Fruit fly (Drosophila melanogaster): ENCODE results near the gene CG34241.

Gene CG34241

DNA sequence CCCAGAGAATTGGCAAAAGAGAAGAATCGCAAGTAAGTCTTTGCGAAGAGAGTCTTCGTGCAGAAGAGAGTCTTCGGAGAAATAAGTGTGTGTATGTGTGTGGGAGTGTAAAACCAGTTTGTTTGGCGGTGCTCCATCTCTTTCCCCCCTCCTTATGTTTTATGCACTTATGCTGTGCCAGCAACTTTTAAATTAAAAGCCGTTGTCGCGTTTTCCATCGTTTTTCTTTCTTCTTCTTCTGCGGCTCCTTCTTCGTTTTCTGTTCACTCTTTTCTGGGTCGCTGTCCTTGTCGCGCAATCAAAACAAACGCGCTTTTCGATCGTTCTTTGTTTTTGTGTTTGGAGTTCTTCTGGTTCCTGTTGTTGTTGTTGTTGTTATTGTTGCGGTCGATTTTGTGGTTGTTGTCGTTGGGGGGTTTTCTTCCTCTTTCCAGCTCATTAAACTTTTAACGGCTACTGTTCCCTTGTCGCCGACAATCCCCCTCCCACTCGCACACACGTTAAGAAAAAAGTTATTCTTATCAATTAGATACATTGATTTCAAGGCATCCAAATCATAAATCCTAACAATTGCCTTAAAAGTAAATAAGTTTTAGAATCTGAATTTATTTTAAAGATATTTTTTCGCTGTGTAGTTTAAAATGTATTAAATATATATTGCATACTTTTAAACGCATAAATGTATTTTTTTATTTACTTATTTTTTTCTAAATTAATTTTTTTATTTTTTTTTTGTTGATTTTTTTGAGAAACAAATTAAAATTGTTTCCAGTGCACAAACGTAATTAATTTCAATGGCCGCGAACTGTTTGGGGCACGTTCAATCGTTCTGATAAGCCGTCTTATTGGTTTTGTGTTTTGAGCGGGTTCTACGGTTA, 16.5 kb upstream of the CG34241 start (continued):
- TF ChIP-seq CG7372 (GFP tag; IDR thresholded peaks at IDR 0.05) (peak; percentile 49; the same call in 1 of the 2 replicates), B-H1 (GFP tag; IDR thresholded peaks at IDR 0.05) (0 out of 3 replicates have a peak, but pooled peaks have one; percentile 54), nerfin-2 (GFP tag; IDR thresholded peaks at IDR 0.05; ENCODE audit: partially characterized antibody) (no peak), crol (GFP tag; IDR thresholded peaks at IDR 0.05) (no peak), lilli (GFP tag; optimal IDR thresholded peaks at IDR 0.05) (peak; percentile 36), CkIIα-i1 (GFP tag; IDR thresholded peaks at IDR 0.05) (no peak), jing (GFP tag; optimal IDR thresholded peaks at IDR 0.05) (peak; percentile 11), CoRest (tag; optimal IDR thresholded peaks at IDR 0.05) (peak; percentile 95), CG4617 (GFP tag; optimal IDR thresholded peaks at IDR 0.05; ENCODE audit: borderline replicate concordance) (no peak), Hr51 (GFP tag; optimal IDR thresholded peaks at IDR 0.05) (peak; percentile 30 to 91), CG32532 (GFP tag; IDR thresholded peaks at IDR 0.05) (peak; percentile 63), pho (GFP tag; optimal IDR thresholded peaks at IDR 0.05) (no peak), CG10321 (GFP tag; IDR thresholded peaks at IDR 0.05) (no peak), CG18476 (GFP tag; optimal IDR thresholded peaks at IDR 0.05) (peak; percentile 23), run (tag; optimal IDR thresholded peaks at IDR 0.05) (peak; percentile 78), Side (GFP tag; optimal IDR thresholded peaks at IDR 0.05) (no peak), CG15514 (GFP tag; optimal IDR thresholded peaks at IDR 0.05) (peak; percentile 26), CG18011 (GFP tag; optimal IDR thresholded peaks at IDR 0.05) (no peak), zfh1 (GFP tag; IDR thresholded peaks at IDR 0.05) (peak; percentile 61; the same call in 2 of the 3 replicates), CG30431 (GFP tag; optimal IDR thresholded peaks at IDR 0.05) (peak; percentile 38), z (GFP tag; IDR thresholded peaks at IDR 0.05) (no peak), pita (GFP tag; optimal IDR thresholded peaks at IDR 0.05) (no peak), hth (optimal IDR thresholded peaks at IDR 0.05) (no peak), D19A (tag; optimal IDR thresholded peaks at IDR 0.05) (peak; percentile 87), CG7556 (GFP tag; optimal IDR thresholded peaks at IDR 0.05) (peak; percentile 89), CG10959 (GFP tag; IDR thresholded peaks at IDR 0.05) (no peak), dysf (GFP tag; IDR thresholded peaks at IDR 0.05) (peak; percentile 85), bbx (GFP tag; IDR thresholded peaks at IDR 0.05; ENCODE audit: partially characterized antibody) (no peak), salm (tag; optimal IDR thresholded peaks at IDR 0.05) (peak; percentile 53), GATAe (GFP tag; conservative IDR thresholded peaks at IDR 0.05) (no peak), HLH3B (GFP tag; IDR thresholded peaks at IDR 0.05) (peak; percentile 72; the same call in 1 of the 2 replicates), Deaf1 (tag; optimal IDR thresholded peaks at IDR 0.05) (peak; percentile 70), peb (GFP tag; IDR thresholded peaks at IDR 0.05) (peak; percentile 34; the same call in 1 of the 2 replicates), seq (GFP tag; IDR thresholded peaks at IDR 0.05) (no peak), CG9817 (tag; optimal IDR thresholded peaks at IDR 0.05) (peak; percentile 45), CG12942 (GFP tag; optimal IDR thresholded peaks at IDR 0.05) (peak; percentile 50), Xbp1 (GFP tag; optimal IDR thresholded peaks at IDR 0.05) (peak; percentile 76), CHES-1-like (GFP tag; optimal IDR thresholded peaks at IDR 0.05) (peak; percentile 6), Bdp1 (GFP tag; optimal IDR thresholded peaks at IDR 0.05) (no peak), Sox102F (GFP tag; optimal IDR thresholded peaks at IDR 0.05) (peak; percentile 89), CG8089 (GFP tag; optimal IDR thresholded peaks at IDR 0.05) (no peak), crp (GFP tag; optimal IDR thresholded peaks at IDR 0.05) (peak in 1 of 2 experiments; percentile 3), schlank (tag; optimal IDR thresholded peaks at IDR 0.05) (no peak), Mes4 (GFP tag; optimal IDR thresholded peaks at IDR 0.05) (no peak), CG11093 (GFP tag; IDR thresholded peaks at IDR 0.05) (no peak), scrt (GFP tag; optimal IDR thresholded peaks at IDR 0.05) (no peak), CG14667 (GFP tag; IDR thresholded peaks at IDR 0.05) (peak; percentile 58; the same call in 1 of the 2 replicates), Sry-β (GFP tag; optimal IDR thresholded peaks at IDR 0.05) (no peak), Xrp1 (GFP tag; IDR thresholded peaks at IDR 0.05) (peak; percentile 88)
